Fruit fly (Drosophila melanogaster): ENCODE data around the gene CG16965.

DNA sequence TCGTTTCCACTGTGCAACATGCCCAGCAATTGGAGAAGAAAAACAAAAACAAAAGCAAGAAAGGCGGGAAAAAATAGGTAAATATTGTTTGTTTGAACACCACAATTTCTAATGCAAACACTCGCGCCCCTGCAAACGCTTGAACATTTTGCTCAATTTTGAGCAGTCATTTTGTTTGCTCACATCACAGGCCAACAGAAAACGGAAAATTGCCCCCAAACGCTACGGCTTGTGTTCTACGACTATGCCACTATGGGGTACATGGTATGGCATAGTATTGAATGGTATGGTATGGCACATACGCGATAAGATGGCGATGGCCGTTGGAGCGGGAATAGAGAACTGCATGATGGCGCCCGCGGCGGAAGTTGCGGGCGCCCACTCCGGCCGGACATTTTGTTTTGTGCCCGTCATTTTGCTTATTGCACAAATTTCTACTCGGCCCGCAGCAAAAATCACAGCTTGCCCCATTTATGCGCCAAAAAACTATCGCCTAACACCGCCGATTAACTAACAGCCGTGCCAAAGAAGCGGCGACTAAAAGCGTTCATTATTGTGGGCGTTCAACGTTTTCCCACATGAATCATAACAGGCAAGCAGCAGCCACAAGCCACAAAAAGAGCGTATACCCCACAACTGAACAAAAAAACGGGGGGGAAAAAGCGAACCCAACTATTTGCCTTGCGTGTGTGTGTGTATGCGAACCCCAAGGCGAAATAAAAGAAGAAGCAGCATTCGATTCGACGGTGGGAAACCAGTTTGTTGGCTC is 23.0 kb downstream of the CG16965 start:
- TF ChIP-seq psq (GFP tag; optimal IDR thresholded peaks at IDR 0.05): no peak
- no peak for TF ChIP-seq sage (GFP tag; optimal IDR thresholded peaks at IDR 0.05)
- no peak for TF ChIP-seq Hnf4 (GFP tag; optimal IDR thresholded peaks at IDR 0.05)
- no peak for TF ChIP-seq fru (GFP tag; optimal IDR thresholded peaks at IDR 0.05)
- TF ChIP-seq Dif (GFP tag; optimal IDR thresholded peaks at IDR 0.05; ENCODE audit: partially characterized antibody): no peak
- TF ChIP-seq Myc (optimal IDR thresholded peaks at IDR 0.05): no peak
- TF ChIP-seq usp (GFP tag; optimal IDR thresholded peaks at IDR 0.05): no peak
- TF ChIP-seq ey (GFP tag; optimal IDR thresholded peaks at IDR 0.05): no peak
- TF ChIP-seq tai (GFP tag; optimal IDR thresholded peaks at IDR 0.05): no peak
- TF ChIP-seq N (GFP tag; optimal IDR thresholded peaks at IDR 0.05): no peak
